Worm (Caenorhabditis elegans): ENCODE results near the gene C27D9.1.
A peak's percentile ranks its signal among the peaks of the same experiment; 100 is the strongest.

Gene C27D9.1

ce11 chrII:4737348-4737747 lies 15.9 kb upstream of the C27D9.1 start, which contains the start of gene ctsa-1.1:
ctsa-1.1 (plus strand) TSS chrII:4737648.
- no peak for TF ChIP-seq mdl-1 (tag; optimal IDR thresholded peaks at IDR 0.05)
- TF ChIP-seq nhr-28 (tag; optimal IDR thresholded peaks at IDR 0.05), result no peak
- no peak for TF ChIP-seq daf-12 (tag; optimal IDR thresholded peaks at IDR 0.05)
- no peak for TF ChIP-seq fkh-2 (tag; optimal IDR thresholded peaks at IDR 0.05)
- TF ChIP-seq elt-2 (tag; optimal IDR thresholded peaks at IDR 0.05), result no peak
- no peak for TF ChIP-seq tbx-2 (tag; optimal IDR thresholded peaks at IDR 0.05)
- no peak for TF ChIP-seq ceh-28 (tag; optimal IDR thresholded peaks at IDR 0.05)
- no peak for TF ChIP-seq nhr-67 (tag; optimal IDR thresholded peaks at IDR 0.05)
- no peak for TF ChIP-seq ceh-82 (tag; optimal IDR thresholded peaks at IDR 0.05)
- no peak for TF ChIP-seq ama-1 (optimal IDR thresholded peaks at IDR 0.05)
- TF ChIP-seq unc-62 (GFP tag; optimal IDR thresholded peaks at IDR 0.05), result no peak

- peak; percentile 52 for TF ChIP-seq lin-39 (tag; optimal IDR thresholded peaks at IDR 0.05)
- TF ChIP-seq lin-15B (tag; optimal IDR thresholded peaks at IDR 0.05), result peak; percentile 82
- TF ChIP-seq tbx-2 (tag; optimal IDR thresholded peaks at IDR 0.05), result peak; percentile 3
- no peak for TF ChIP-seq fkh-2 (tag; optimal IDR thresholded peaks at IDR 0.05)
- no peak for TF ChIP-seq zag-1 (tag; optimal IDR thresholded peaks at IDR 0.05)
- peak; percentile 21 for TF ChIP-seq pqm-1 (tag; optimal IDR thresholded peaks at IDR 0.05)
- no peak for TF ChIP-seq egl-27 (tag; optimal IDR thresholded peaks at IDR 0.05)
- TF ChIP-seq elt-2 (tag; optimal IDR thresholded peaks at IDR 0.05), result peak; percentile 62
- peak; percentile 81 for TF ChIP-seq nhr-23 (tag; optimal IDR thresholded peaks at IDR 0.05)
- TF ChIP-seq ceh-28 (tag; optimal IDR thresholded peaks at IDR 0.05), result peak; percentile 35
- no peak for TF ChIP-seq nhr-67 (tag; optimal IDR thresholded peaks at IDR 0.05)
- no peak for TF ChIP-seq eor-1 (tag; optimal IDR thresholded peaks at IDR 0.05)
- peak; percentile 90 for TF ChIP-seq nhr-43 (tag; optimal IDR thresholded peaks at IDR 0.05; ENCODE audit: poor library complexity, severe bottlenecking)
- TF ChIP-seq nhr-28 (tag; optimal IDR thresholded peaks at IDR 0.05), result no peak
- no peak for TF ChIP-seq nhr-237 (tag; optimal IDR thresholded peaks at IDR 0.05)
- peak; percentile 82 for TF ChIP-seq nfya-1 (tag; optimal IDR thresholded peaks at IDR 0.05; ENCODE audit: insufficient read depth)
- no peak for TF ChIP-seq sea-2 (GFP tag; optimal IDR thresholded peaks at IDR 0.05)
- peak; percentile 44 for TF ChIP-seq skn-1 (tag; optimal IDR thresholded peaks at IDR 0.05)
- no peak for TF ChIP-seq ZK546.5 (tag; optimal IDR thresholded peaks at IDR 0.05)
- peak; percentile 82 for TF ChIP-seq lsy-12 (tag; optimal IDR thresholded peaks at IDR 0.05)
- peak; percentile 77 for TF ChIP-seq nhr-25 (tag; optimal IDR thresholded peaks at IDR 0.05)
- TF ChIP-seq egl-5 (tag; optimal IDR thresholded peaks at IDR 0.05), result no peak
- peak; percentile 72 for TF ChIP-seq snpc-4 (tag; optimal IDR thresholded peaks at IDR 0.05)
- TF ChIP-seq mdl-1 (tag; optimal IDR thresholded peaks at IDR 0.05), result peak; percentile 53
- peak; percentile 22 for TF ChIP-seq hmg-11 (tag; optimal IDR thresholded peaks at IDR 0.05)
- TF ChIP-seq jun-1 (tag; optimal IDR thresholded peaks at IDR 0.05), result peak; percentile 57
- no peak for TF ChIP-seq ceh-16 (tag; optimal IDR thresholded peaks at IDR 0.05)
- TF ChIP-seq R02D3.7 (tag; optimal IDR thresholded peaks at IDR 0.05), result peak; percentile 25
Measured at ce11 chrII:4739984-4740462, 13.2 kb upstream of the C27D9.1 start, which contains the start of gene eas-1. eas-1 (plus strand) TSS chrII:4740412.

ce11 chrII:4741527-4742187 lies 11.6 kb upstream of the C27D9.1 start, which contains the start of gene acs-11:
acs-11 (plus strand) TSS chrII:4742137.
- peak; percentile 29 for TF ChIP-seq nhr-23 (tag; optimal IDR thresholded peaks at IDR 0.05)
- peak; percentile 62 for TF ChIP-seq elt-2 (tag; optimal IDR thresholded peaks at IDR 0.05)
- TF ChIP-seq hmg-11 (tag; optimal IDR thresholded peaks at IDR 0.05), result no peak
- TF ChIP-seq pqm-1 (tag; optimal IDR thresholded peaks at IDR 0.05), result peak; percentile 39
- no peak for TF ChIP-seq sea-2 (GFP tag; optimal IDR thresholded peaks at IDR 0.05)
- TF ChIP-seq nhr-43 (tag; optimal IDR thresholded peaks at IDR 0.05; ENCODE audit: poor library complexity, severe bottlenecking), result no peak
- TF ChIP-seq jun-1 (tag; optimal IDR thresholded peaks at IDR 0.05), result peak; percentile 12
- peak; percentile 33 for TF ChIP-seq lsy-12 (tag; optimal IDR thresholded peaks at IDR 0.05)

ce11 chrII:4745281-4745680 lies 7.9 kb upstream of the C27D9.1 start:
- TF ChIP-seq nhr-25 (tag; optimal IDR thresholded peaks at IDR 0.05) (peak; percentile 88), elt-2 (tag; optimal IDR thresholded peaks at IDR 0.05) (peak; percentile 1), nhr-11 (tag; optimal IDR thresholded peaks at IDR 0.05) (peak; percentile 84), lsy-12 (tag; optimal IDR thresholded peaks at IDR 0.05) (peak; percentile 52), nhr-23 (tag; optimal IDR thresholded peaks at IDR 0.05) (peak; percentile 92), ceh-82 (tag; optimal IDR thresholded peaks at IDR 0.05) (no peak), snpc-4 (tag; optimal IDR thresholded peaks at IDR 0.05) (no peak), unc-39 (tag; optimal IDR thresholded peaks at IDR 0.05) (no peak), mml-1 (tag; optimal IDR thresholded peaks at IDR 0.05) (peak; percentile 34), tbx-2 (tag; optimal IDR thresholded peaks at IDR 0.05) (peak; percentile 24), nfya-1 (tag; optimal IDR thresholded peaks at IDR 0.05; ENCODE audit: insufficient read depth) (peak; percentile 3), elt-3 (tag; optimal IDR thresholded peaks at IDR 0.05) (peak in 2 of 3 experiments; percentile 24 to 78), ztf-11 (tag; optimal IDR thresholded peaks at IDR 0.05) (no peak), nhr-43 (tag; optimal IDR thresholded peaks at IDR 0.05; ENCODE audit: poor library complexity, severe bottlenecking) (peak; percentile 95)
